Worm (Caenorhabditis elegans): ENCODE measurements around the gene T10B5.10.
A peak's percentile ranks its signal among the peaks of the same experiment; 100 is the strongest.

Gene T10B5.10

ce11 chrV:1868596-1869263 is 12.7 kb upstream of the T10B5.10 start, which contains the start of gene knl-3:
Gene knl-3, plus strand, starts transcription at chrV:1869213.
- peak; percentile 30 for TF ChIP-seq sdc-2 (tag; optimal IDR thresholded peaks at IDR 0.05)
- peak; percentile 49 for TF ChIP-seq fkh-10 (GFP tag; optimal IDR thresholded peaks at IDR 0.05)
- TF ChIP-seq lim-6 (tag; optimal IDR thresholded peaks at IDR 0.05), result peak; percentile 28
- TF ChIP-seq gmeb-2 (tag; optimal IDR thresholded peaks at IDR 0.05), result peak; percentile 62
- peak; percentile 70 for TF ChIP-seq ceh-2 (tag; optimal IDR thresholded peaks at IDR 0.05)
- peak; percentile 83 for TF ChIP-seq nfya-1 (tag; optimal IDR thresholded peaks at IDR 0.05)
- TF ChIP-seq C08G9.2 (tag; optimal IDR thresholded peaks at IDR 0.05), result peak; percentile 51
- no peak for TF ChIP-seq tbx-7 (tag; optimal IDR thresholded peaks at IDR 0.05)
- TF ChIP-seq ttx-3 (tag; optimal IDR thresholded peaks at IDR 0.05), result peak; percentile 31
- peak; percentile 45 for TF ChIP-seq syd-9 (tag; optimal IDR thresholded peaks at IDR 0.05)
- TF ChIP-seq madf-2 (tag; optimal IDR thresholded peaks at IDR 0.05), result peak; percentile 53
- no peak for TF ChIP-seq npax-4 (tag; optimal IDR thresholded peaks at IDR 0.05)
- TF ChIP-seq ceh-31 (tag; optimal IDR thresholded peaks at IDR 0.05), result peak; percentile 80
- peak; percentile 49 for TF ChIP-seq ceh-18 (tag; optimal IDR thresholded peaks at IDR 0.05)
- no peak for TF ChIP-seq odd-2 (tag; optimal IDR thresholded peaks at IDR 0.05)
- peak; percentile 62 for TF ChIP-seq Y22D7AL.16 (tag; optimal IDR thresholded peaks at IDR 0.05)
- TF ChIP-seq pax-1 (tag; optimal IDR thresholded peaks at IDR 0.05), result peak; percentile 59
- TF ChIP-seq K02D7.2 (tag; optimal IDR thresholded peaks at IDR 0.05), result peak; percentile 52
- TF ChIP-seq hlh-6 (tag; optimal IDR thresholded peaks at IDR 0.05), result no peak
- peak; percentile 80 for TF ChIP-seq unc-42 (tag; optimal IDR thresholded peaks at IDR 0.05)
- peak; percentile 38 for TF ChIP-seq che-1 (tag; optimal IDR thresholded peaks at IDR 0.05)
- peak; percentile 26 for TF ChIP-seq unc-55 (GFP tag; optimal IDR thresholded peaks at IDR 0.05)
- peak; percentile 19 for TF ChIP-seq ceh-24 (tag; optimal IDR thresholded peaks at IDR 0.05)
- TF ChIP-seq tbx-2 (tag; optimal IDR thresholded peaks at IDR 0.05), result peak; percentile 54
- no peak for TF ChIP-seq pros-1 (tag; optimal IDR thresholded peaks at IDR 0.05)
- peak; percentile 53 for TF ChIP-seq rnt-1 (tag; optimal IDR thresholded peaks at IDR 0.05)
- no peak for TF ChIP-seq nhr-11 (tag; optimal IDR thresholded peaks at IDR 0.05)
- TF ChIP-seq fax-1 (tag; optimal IDR thresholded peaks at IDR 0.05), result peak; percentile 37
- no peak for TF ChIP-seq zip-5 (tag; optimal IDR thresholded peaks at IDR 0.05)
- TF ChIP-seq elt-2 (tag; optimal IDR thresholded peaks at IDR 0.05), result peak; percentile 77
- peak; percentile 51 for TF ChIP-seq hlh-13 (GFP tag; optimal IDR thresholded peaks at IDR 0.05)
- peak; percentile 12 for TF ChIP-seq fkh-6 (tag; optimal IDR thresholded peaks at IDR 0.05)
- no peak for TF ChIP-seq elt-4 (tag; optimal IDR thresholded peaks at IDR 0.05)
- peak; percentile 66 for TF ChIP-seq ceh-14 (tag; optimal IDR thresholded peaks at IDR 0.05)
- TF ChIP-seq F13H6.1 (tag; optimal IDR thresholded peaks at IDR 0.05), result no peak
- TF ChIP-seq ceh-30 (tag; optimal IDR thresholded peaks at IDR 0.05), result peak; percentile 67
- TF ChIP-seq ref-2 (tag; optimal IDR thresholded peaks at IDR 0.05), result peak; percentile 61
- TF ChIP-seq hlh-8 (tag; optimal IDR thresholded peaks at IDR 0.05), result no peak
- peak; percentile 68 for TF ChIP-seq ceh-48 (tag; optimal IDR thresholded peaks at IDR 0.05)
- no peak for TF ChIP-seq sox-2 (GFP tag; IDR thresholded peaks at IDR 0.05)
- peak; percentile 12 for TF ChIP-seq ahr-1 (tag; optimal IDR thresholded peaks at IDR 0.05)
- peak; percentile 68 for TF ChIP-seq ceh-34 (tag; optimal IDR thresholded peaks at IDR 0.05)
- peak; percentile 27 for TF ChIP-seq T23F11.4 (GFP tag; optimal IDR thresholded peaks at IDR 0.05)
- TF ChIP-seq unc-3 (GFP tag; conservative IDR thresholded peaks at IDR 0.05), result 0 out of 2 replicates have a peak, but pooled peaks have one; percentile 31
- TF ChIP-seq unc-3 (tag; optimal IDR thresholded peaks at IDR 0.05), result peak; percentile 67
- no peak for TF ChIP-seq ama-1 (optimal IDR thresholded peaks at IDR 0.05)
- peak; percentile 37 for TF ChIP-seq pat-9 (tag; optimal IDR thresholded peaks at IDR 0.05)
- TF ChIP-seq ceh-19 (GFP tag; optimal IDR thresholded peaks at IDR 0.05), result peak; percentile 63
- TF ChIP-seq hlh-30 (tag; optimal IDR thresholded peaks at IDR 0.05; ENCODE audit: insufficient read depth), result peak; percentile 47
- TF ChIP-seq unc-86 (tag; optimal IDR thresholded peaks at IDR 0.05), result peak; percentile 67
- peak; percentile 40 for TF ChIP-seq lin-11 (tag; optimal IDR thresholded peaks at IDR 0.05)
- peak; percentile 66 for TF ChIP-seq dve-1 (tag; optimal IDR thresholded peaks at IDR 0.05)
- TF ChIP-seq ceh-45 (GFP tag; IDR thresholded peaks at IDR 0.05), result peak; percentile 56; the same call in 1 of the 2 replicates
